Fruit fly (Drosophila melanogaster) whole organism, embryonic: ENCODE data around the gene CG43407.

Experiments used
- Awh ChIP-seq: fragments of 200-800 bp; sonication (Bioruptor generic); IDR thresholded peaks from 2 replicates; pipeline ENCODE4, ENCODE4 v1.3.6; 2022; ENCODE audit warnings: missing biosample characterization, missing genetic modification characterization
- CG11247 ChIP-seq: fragments of 200-800 bp; sonication (Bioruptor generic); IDR thresholded peaks from 2 replicates; pipeline ENCODE4 v1.3.6; 2022; ENCODE audit warnings: missing biosample characterization, missing genetic modification characterization
- CG11696 ChIP-seq: fragments of 200-800 bp; sonication (Bioruptor generic); IDR thresholded peaks from 2 replicates; pipeline ENCODE4 v1.3.6; 2022; ENCODE audit warnings: missing biosample characterization, missing genetic modification characterization
- CG12391 ChIP-seq: fragments of 200-800 bp; sonication (Bioruptor generic); optimal IDR thresholded peaks from 3 replicates; lab custom pipeline; 2018; ENCODE audit warnings: missing biosample characterization, mild to moderate bottlenecking, missing genetic modification characterization, moderate library complexity
- CG14965 ChIP-seq: fragments of 200-800 bp; sonication (Bioruptor generic); optimal IDR thresholded peaks from 2 replicates; lab custom pipeline; 2016; ENCODE audit warnings: missing biosample characterization, missing genetic modification characterization, borderline replicate concordance
- CG2129 ChIP-seq: fragments of 200-800 bp; sonication (Bioruptor generic); IDR thresholded peaks from 2 replicates; pipeline ENCODE4 v1.3.6; 2022; ENCODE audit warnings: missing biosample characterization, missing genetic modification characterization; ENCODE audit not compliant: partially characterized antibody
- CG2199 ChIP-seq: fragments of 200-800 bp; sonication (Bioruptor generic); IDR thresholded peaks from 3 replicates; pipeline ENCODE4 v1.3.6; 2022; ENCODE audit warnings: missing biosample characterization, missing genetic modification characterization
- CG3726 ChIP-seq: fragments of 200-800 bp; sonication (Bioruptor generic); IDR thresholded peaks from 3 replicates; pipeline ENCODE4, ENCODE4 v1.3.6; 2022; ENCODE audit warnings: missing biosample characterization, missing genetic modification characterization
- CG42726 ChIP-seq: fragments of 200-800 bp; sonication (Bioruptor generic); IDR thresholded peaks from 2 replicates; pipeline ENCODE4 v1.3.6; 2022; ENCODE audit warnings: missing biosample characterization, missing genetic modification characterization; ENCODE audit not compliant: partially characterized antibody
- CG6683 ChIP-seq: fragments of 200-800 bp; sonication (Bioruptor generic); optimal IDR thresholded peaks from 2 replicates; lab custom pipeline; 2017; ENCODE audit warnings: missing biosample characterization, mild to moderate bottlenecking, missing genetic modification characterization, missing genetic modification reagents
- CG8281 ChIP-seq: fragments of 200-800 bp; sonication (Bioruptor generic); optimal IDR thresholded peaks from 2 replicates; lab custom pipeline; 2018; ENCODE audit warnings: missing biosample characterization, mild to moderate bottlenecking, missing genetic modification characterization, moderate library complexity
- CG8388 ChIP-seq: fragments of 200-800 bp; sonication (Bioruptor generic); optimal IDR thresholded peaks from 2 replicates; lab custom pipeline; 2019; ENCODE audit warnings: missing biosample characterization, mild to moderate bottlenecking, missing genetic modification characterization, moderate library complexity
- CG9817 ChIP-seq: fragments of 200-800 bp; sonication (Bioruptor generic); optimal IDR thresholded peaks from 2 replicates; lab custom pipeline; 2018; ENCODE audit warnings: missing biosample characterization, mild to moderate bottlenecking, missing genetic modification characterization, moderate library complexity
- CoRest ChIP-seq: fragments of 200-800 bp; sonication (Bioruptor generic); optimal IDR thresholded peaks from 3 replicates; lab custom pipeline; 2018; ENCODE audit warnings: missing biosample characterization, mild to moderate bottlenecking, missing genetic modification characterization, moderate library complexity
- Dbx ChIP-seq: fragments of 200-800 bp; sonication (Bioruptor generic); IDR thresholded peaks from 3 replicates; pipeline ENCODE4 v1.3.6; 2022; ENCODE audit warnings: missing biosample characterization, missing genetic modification characterization
- HmgZ ChIP-seq: fragments of 200-800 bp; sonication (Bioruptor generic); optimal IDR thresholded peaks from 2 replicates; lab custom pipeline; 2018; ENCODE audit warnings: missing biosample characterization, mild to moderate bottlenecking, missing genetic modification characterization
- Hr78 ChIP-seq, 2 experiments: fragments of 200-800 bp in 1 of 2; fragments of >200 bp in 1 of 2; sonication (Bioruptor generic) in 1 of 2; optimal IDR thresholded peaks; 2 replicates each; lab custom pipeline; 2017 to 2019; ENCODE audit warnings: missing biosample characterization in 2 of 2, missing genetic modification characterization in 2 of 2, mild to moderate bottlenecking in 1 of 2, moderate library complexity in 1 of 2
- Lim3 ChIP-seq: fragments of 200-800 bp; sonication (Bioruptor generic); IDR thresholded peaks from 2 replicates; pipeline ENCODE4 v1.3.6; 2022; ENCODE audit warnings: missing biosample characterization, missing genetic modification characterization
- MTF-1 ChIP-seq: fragments of 200-800 bp; sonication (Bioruptor generic); optimal IDR thresholded peaks from 2 replicates; lab custom pipeline; 2018; ENCODE audit warnings: missing biosample characterization, mild to moderate bottlenecking, missing genetic modification characterization, borderline replicate concordance
- Med ChIP-seq: fragments of 200-800 bp; sonication (Bioruptor generic); peaks from one replicate; lab custom pipeline; 2016; ENCODE audit warnings: missing biosample characterization, missing genetic modification characterization, mild to moderate bottlenecking, inconsistent platforms, moderate library complexity
- Meics ChIP-seq: fragments of 200-800 bp; sonication (Bioruptor generic); optimal IDR thresholded peaks from 2 replicates; lab custom pipeline; 2017; ENCODE audit warnings: missing biosample characterization, mild to moderate bottlenecking, missing genetic modification characterization
- NC2α ChIP-seq: fragments of 200-800 bp; sonication (Bioruptor generic); optimal IDR thresholded peaks from 2 replicates; lab custom pipeline; 2016; ENCODE audit warnings: missing biosample characterization, missing genetic modification characterization
- Pdp1 ChIP-seq, 2 experiments: fragments of 200-800 bp; sonication (Bioruptor generic); optimal IDR thresholded peaks; 3 replicates each; lab custom pipeline; 2016; ENCODE audit warnings: missing biosample characterization in 2 of 2, missing genetic modification characterization in 2 of 2, mild to moderate bottlenecking in 1 of 2, moderate library complexity in 1 of 2
- Rx ChIP-seq: fragments of 200-800 bp; sonication (Bioruptor generic); IDR thresholded peaks from 2 replicates; pipeline ENCODE4 v1.3.6; 2022; ENCODE audit warnings: missing biosample characterization, missing genetic modification characterization
- TFAM ChIP-seq: fragments of 200-800 bp; sonication (Bioruptor generic); optimal IDR thresholded peaks from 2 replicates; lab custom pipeline; 2017; ENCODE audit warnings: missing biosample characterization, missing genetic modification characterization, inconsistent platforms
- ab ChIP-seq: fragments of 200-800 bp; sonication (Bioruptor generic); optimal IDR thresholded peaks from 2 replicates; lab custom pipeline; 2016; ENCODE audit warnings: missing biosample characterization, missing genetic modification characterization
- bcd ChIP-seq: fragments of 200-800 bp; sonication (Bioruptor generic); optimal IDR thresholded peaks from 2 replicates; lab custom pipeline; 2017; ENCODE audit warnings: missing biosample characterization, mild to moderate bottlenecking, missing genetic modification characterization
- bsh ChIP-seq, 2 experiments: fragments of 200-800 bp; sonication (Bioruptor generic); optimal IDR thresholded peaks; 2 replicates each; lab custom pipeline; 2017 to 2018; ENCODE audit warnings: mild to moderate bottlenecking in 2 of 2, missing biosample characterization in 2 of 2, missing genetic modification characterization in 2 of 2, moderate library complexity in 1 of 2
- chinmo ChIP-seq: fragments of 200-800 bp; sonication (Bioruptor generic); IDR thresholded peaks from 4 replicates; pipeline ENCODE4 v1.3.6; 2022; ENCODE audit warnings: missing biosample characterization, missing genetic modification characterization; ENCODE audit not compliant: partially characterized antibody
- ci ChIP-seq: fragments of 200-800 bp; sonication (Bioruptor generic); IDR thresholded peaks from 3 replicates; pipeline ENCODE4 v1.3.6; 2022; ENCODE audit warnings: missing biosample characterization, missing genetic modification characterization
- crol ChIP-seq: fragments of 200-800 bp; sonication (Bioruptor generic); IDR thresholded peaks from 2 replicates; pipeline ENCODE4 v1.3.6; 2022; ENCODE audit warnings: missing biosample characterization, missing genetic modification characterization
- dati ChIP-seq: fragments of 200-800 bp; sonication (Bioruptor generic); IDR thresholded peaks from 2 replicates; pipeline ENCODE4 v1.3.6; 2022; ENCODE audit warnings: missing biosample characterization, missing genetic modification characterization
- dimm ChIP-seq: fragments of 200-800 bp; sonication (Bioruptor generic); IDR thresholded peaks from 2 replicates; pipeline ENCODE4 v1.3.6; 2022; ENCODE audit warnings: missing biosample characterization, missing genetic modification characterization
- eyg ChIP-seq: fragments of 200-800 bp; sonication (Bioruptor generic); optimal IDR thresholded peaks from 3 replicates; lab custom pipeline; 2016; ENCODE audit warnings: missing biosample characterization, missing genetic modification characterization
- fd64A ChIP-seq: fragments of 200-800 bp; sonication (Bioruptor generic); optimal IDR thresholded peaks from 3 replicates; lab custom pipeline; 2018; ENCODE audit warnings: missing biosample characterization, mild to moderate bottlenecking, missing genetic modification characterization
- fru ChIP-seq: fragments of >200 bp; optimal IDR thresholded peaks from 2 replicates; lab custom pipeline; 2017
- grn ChIP-seq: fragments of 200-800 bp; sonication (Bioruptor generic); optimal IDR thresholded peaks from 3 replicates; lab custom pipeline; 2017; ENCODE audit warnings: missing biosample characterization, missing genetic modification characterization
- luna ChIP-seq: fragments of 200-800 bp; sonication (Bioruptor generic); optimal IDR thresholded peaks from 2 replicates; lab custom pipeline; 2016; ENCODE audit warnings: missing biosample characterization, missing genetic modification characterization
- maf-S ChIP-seq: fragments of 200-800 bp; sonication (Bioruptor generic); optimal IDR thresholded peaks from 2 replicates; lab custom pipeline; 2016; ENCODE audit warnings: missing biosample characterization, missing genetic modification characterization
- oc ChIP-seq: fragments of 200-800 bp; sonication (Bioruptor generic); optimal IDR thresholded peaks from 2 replicates; lab custom pipeline; 2018; ENCODE audit warnings: missing biosample characterization, mild to moderate bottlenecking, missing genetic modification characterization, moderate library complexity
- prd ChIP-seq, 3 experiments: fragments of >200 bp in 2 of 3; fragments of 200-800 bp in 1 of 3; sonication (Bioruptor generic) in 1 of 3; optimal IDR thresholded peaks in 2 of 3; IDR thresholded peaks in 1 of 3; 2 replicates in 2 of 3; 3 replicates in 1 of 3; pipeline versions ENCODE4 v1.3.6 to Lab custom; 2017 to 2022; ENCODE audit warnings: missing biosample characterization in 1 of 3, missing genetic modification characterization in 1 of 3
- run ChIP-seq: fragments of 200-800 bp; sonication (Bioruptor generic); optimal IDR thresholded peaks from 3 replicates; lab custom pipeline; 2018; ENCODE audit warnings: missing biosample characterization, mild to moderate bottlenecking, missing genetic modification characterization
- sens ChIP-seq: fragments of 200-800 bp; sonication (Bioruptor generic); peaks from one replicate; lab custom pipeline; 2016; ENCODE audit warnings: missing biosample characterization, missing genetic modification characterization
- sim ChIP-seq: fragments of 200-800 bp; sonication (Bioruptor generic); IDR thresholded peaks from 2 replicates; pipeline ENCODE4 v1.3.6; 2022; ENCODE audit warnings: missing biosample characterization, missing genetic modification characterization
- trem ChIP-seq: fragments of 200-800 bp; optimal IDR thresholded peaks from 3 replicates; lab custom pipeline; 2019; ENCODE audit warnings: missing biosample characterization, mild to moderate bottlenecking, missing genetic modification characterization, moderate library complexity
- tx ChIP-seq: fragments of 200-800 bp; sonication (Bioruptor generic); optimal IDR thresholded peaks from 2 replicates; lab custom pipeline; 2016; ENCODE audit warnings: missing biosample characterization, missing genetic modification characterization
- vfl ChIP-seq: fragments of 200-800 bp; sonication (Bioruptor generic); optimal IDR thresholded peaks from 2 replicates; lab custom pipeline; 2016; ENCODE audit warnings: missing biosample characterization, missing genetic modification characterization
- vvl ChIP-seq: fragments of 200-800 bp; sonication (Bioruptor generic); IDR thresholded peaks from 2 replicates; pipeline ENCODE4 v1.3.6; 2022; ENCODE audit warnings: missing biosample characterization, missing genetic modification characterization
- wdn ChIP-seq: fragments of 200-800 bp; sonication (Bioruptor generic); IDR thresholded peaks from 2 replicates; pipeline ENCODE4 v1.3.6; 2022; ENCODE audit warnings: missing biosample characterization, missing genetic modification characterization

The CG43407 gene

DNA sequence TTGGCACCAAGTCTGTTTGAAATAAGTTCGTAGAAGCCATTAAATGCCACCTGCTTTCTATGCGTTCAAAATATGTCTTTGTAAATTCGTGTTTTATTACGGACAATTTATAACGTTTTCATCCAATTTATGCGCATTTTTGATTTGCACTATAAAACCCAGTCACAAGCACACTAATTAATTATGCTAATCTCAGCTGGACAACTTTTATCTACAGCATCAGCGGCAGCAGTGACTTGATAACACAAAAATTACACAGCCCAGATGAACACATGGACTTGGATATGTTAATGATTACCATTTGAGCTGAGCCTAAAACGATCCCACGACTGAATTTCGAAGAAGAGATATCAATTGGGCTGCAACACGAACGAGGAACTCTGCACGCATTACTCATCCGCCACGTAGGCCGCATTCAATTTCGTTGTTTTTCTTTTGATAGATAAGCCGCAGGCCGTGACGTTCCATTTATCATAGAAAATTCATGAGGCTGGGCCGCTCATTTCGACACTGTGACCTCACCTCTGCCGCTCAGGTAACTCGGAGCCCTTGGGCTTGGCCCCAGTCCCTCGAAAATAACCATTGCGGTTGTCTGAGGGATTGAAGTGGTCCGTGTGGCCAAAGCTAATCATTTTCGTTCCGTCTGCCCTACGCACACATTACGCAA, 40.0 kb downstream of the CG43407 start (continued):
- no peak for TF ChIP-seq CG9817 (tag; lab: Kevin White, UChicago)
- TF ChIP-seq Lim3: no peak
- no peak for TF ChIP-seq Dbx (GFP tag; lab: Robert Waterston, UW)
- TF ChIP-seq sens: peak; percentile 72
- TF ChIP-seq HmgZ (tag; lab: Kevin White, UChicago): no peak
- no peak for TF ChIP-seq wdn (GFP tag; lab: Robert Waterston, UW)
- no peak for TF ChIP-seq maf-S (GFP tag; lab: Kevin White, UChicago)
- no peak for TF ChIP-seq CG8281 (tag; lab: Kevin White, UChicago)
- no peak for TF ChIP-seq bsh (GFP tag; optimal IDR thresholded peaks at IDR 0.05; lab: Kevin White, UChicago)
- peak; percentile 95 for TF ChIP-seq Awh
- 0 out of 2 replicates have a peak, but pooled peaks have one; percentile 6 for TF ChIP-seq CG11247 (GFP tag; lab: Robert Waterston, UW)
- TF ChIP-seq CG3726: no peak
- TF ChIP-seq Meics: no peak
- TF ChIP-seq ci (GFP tag; lab: Robert Waterston, UW): 0 out of 3 replicates have a peak, but pooled peaks have one; percentile 11
- TF ChIP-seq CG11696: no peak
- no peak for TF ChIP-seq sim
- no peak for TF ChIP-seq MTF-1 (GFP tag; lab: Kevin White, UChicago)
- no peak for TF ChIP-seq CG14965 (GFP tag; lab: Kevin White, UChicago)
- TF ChIP-seq Med: peak; percentile 43
- peak; percentile 78; the same call in 1 of the 4 replicates for TF ChIP-seq chinmo (GFP tag; lab: Robert Waterston, UW)
- TF ChIP-seq crol (GFP tag; lab: Robert Waterston, UW): peak; percentile 29; the same call in 1 of the 2 replicates
- peak; percentile 77 for TF ChIP-seq oc (tag; lab: Kevin White, UChicago)
- TF ChIP-seq tx (GFP tag; lab: Kevin White, UChicago): no peak
- TF ChIP-seq CG2199 (GFP tag; lab: Robert Waterston, UW): 0 out of 3 replicates have a peak, but pooled peaks have one; percentile 67
- TF ChIP-seq Rx (GFP tag; lab: Robert Waterston, UW): no peak
- no peak for TF ChIP-seq trem (tag; lab: Kevin White, UChicago)
- no peak for TF ChIP-seq CG6683 (GFP tag; lab: Kevin White, UChicago)
- TF ChIP-seq fru (lab: Kevin White, UChicago): no peak
- no peak for TF ChIP-seq Pdp1 (GFP tag; optimal IDR thresholded peaks at IDR 0.05; lab: Kevin White, UChicago)
- TF ChIP-seq bcd (GFP tag; lab: Kevin White, UChicago): no peak
- peak; percentile 84 for TF ChIP-seq vvl
- TF ChIP-seq prd (optimal IDR thresholded peaks at IDR 0.05; lab: Kevin White, UChicago): no peak
- TF ChIP-seq prd (GFP tag; IDR thresholded peaks at IDR 0.05; lab: Robert Waterston, UW): 0 out of 3 replicates have a peak, but pooled peaks have one; percentile 10
- TF ChIP-seq fd64A: no peak
- TF ChIP-seq NC2α (GFP tag; lab: Kevin White, UChicago): no peak
- no peak for TF ChIP-seq dimm
- no peak for TF ChIP-seq CoRest (tag; lab: Kevin White, UChicago)
- no peak for TF ChIP-seq CG42726 (GFP tag; lab: Robert Waterston, UW)
- TF ChIP-seq CG12391 (tag; lab: Kevin White, UChicago): no peak
- no peak for TF ChIP-seq ab
- no peak for TF ChIP-seq CG8388 (GFP tag; lab: Kevin White, UChicago)
- no peak for TF ChIP-seq dati (GFP tag; lab: Robert Waterston, UW)
- no peak for TF ChIP-seq TFAM (GFP tag; lab: Kevin White, UChicago)
- TF ChIP-seq luna (GFP tag; lab: Kevin White, UChicago): no peak
- no peak for TF ChIP-seq eyg
- no peak for TF ChIP-seq run (tag; lab: Kevin White, UChicago)
- TF ChIP-seq vfl: no peak
- TF ChIP-seq CG2129 (GFP tag; lab: Robert Waterston, UW): no peak
- peak in 1 of 2 experiments; percentile 72 for TF ChIP-seq Hr78 (GFP tag; optimal IDR thresholded peaks at IDR 0.05; lab: Kevin White, UChicago)
- peak; percentile 66 for TF ChIP-seq grn (GFP tag; lab: Kevin White, UChicago)
